Fruit fly (Drosophila melanogaster) whole organism, adult: ENCODE results near the gene CG16713.

Experiments used
- CG11617 ChIP-seq: fragments of 200-800 bp; sonication (Bioruptor generic); optimal IDR thresholded peaks from 2 replicates; lab custom pipeline; 2017; ENCODE audit warnings: mild to moderate bottlenecking, missing biosample characterization, missing genetic modification reagents, missing genetic modification characterization
- CG12768 ChIP-seq: fragments of 200-800 bp; sonication (Bioruptor generic); optimal IDR thresholded peaks from 2 replicates; lab custom pipeline; 2017; ENCODE audit warnings: missing biosample characterization, missing genetic modification characterization, mild to moderate bottlenecking, moderate library complexity, missing genetic modification reagents
- CG14711 ChIP-seq: fragments of 200-800 bp; sonication (Bioruptor generic); optimal IDR thresholded peaks from 2 replicates; lab custom pipeline; 2018; ENCODE audit warnings: missing biosample characterization, mild to moderate bottlenecking, missing genetic modification characterization, moderate library complexity
- CG1620 ChIP-seq: fragments of 200-800 bp; sonication (Bioruptor generic); optimal IDR thresholded peaks from 2 replicates; lab custom pipeline; 2016; ENCODE audit warnings: missing biosample characterization, missing genetic modification characterization
- CG33017 ChIP-seq: fragments of 200-800 bp; sonication (Bioruptor generic); optimal IDR thresholded peaks from 2 replicates; lab custom pipeline; 2018; ENCODE audit warnings: missing biosample characterization, mild to moderate bottlenecking, missing genetic modification characterization, moderate library complexity
- CG5204 ChIP-seq: fragments of 200-800 bp; sonication (Bioruptor generic); optimal IDR thresholded peaks from 2 replicates; lab custom pipeline; 2016; ENCODE audit warnings: missing biosample characterization, missing genetic modification characterization
- CG7045 ChIP-seq: fragments of 200-800 bp; sonication (Bioruptor generic); optimal IDR thresholded peaks from 2 replicates; lab custom pipeline; 2017; ENCODE audit warnings: missing biosample characterization, mild to moderate bottlenecking, missing genetic modification characterization
- CG7101 ChIP-seq: fragments of 200-800 bp; sonication (Bioruptor generic); optimal IDR thresholded peaks from 2 replicates; lab custom pipeline; 2018; ENCODE audit warnings: missing biosample characterization, mild to moderate bottlenecking, missing genetic modification characterization, moderate library complexity
- Clk ChIP-seq: fragments of 200-800 bp; sonication (Bioruptor generic); optimal IDR thresholded peaks from 2 replicates; lab custom pipeline; 2017; ENCODE audit warnings: missing biosample characterization, missing genetic modification characterization
- Crg-1 ChIP-seq: fragments of 200-800 bp; sonication (Bioruptor generic); optimal IDR thresholded peaks from 2 replicates; lab custom pipeline; 2016; ENCODE audit warnings: missing biosample characterization, missing genetic modification characterization
- Hr96 ChIP-seq: fragments of 200-800 bp; sonication (Bioruptor generic); optimal IDR thresholded peaks from 2 replicates; lab custom pipeline; 2016; ENCODE audit warnings: missing biosample characterization, missing genetic modification characterization
- Mnt ChIP-seq: fragments of 200-800 bp; sonication (Bioruptor generic); optimal IDR thresholded peaks from 2 replicates; lab custom pipeline; 2016; ENCODE audit warnings: missing biosample characterization, mild to moderate bottlenecking, missing genetic modification characterization
- bab1 ChIP-seq: fragments of 200-800 bp; sonication (Bioruptor generic); optimal IDR thresholded peaks from 3 replicates; lab custom pipeline; 2019; ENCODE audit warnings: missing biosample characterization, mild to moderate bottlenecking, missing genetic modification characterization, moderate library complexity
- cic ChIP-seq: fragments of 200-800 bp; sonication (Bioruptor generic); optimal IDR thresholded peaks from 2 replicates; lab custom pipeline; 2017; ENCODE audit warnings: missing biosample characterization, mild to moderate bottlenecking, missing genetic modification characterization, moderate library complexity
- cnc ChIP-seq, 2 experiments: fragments of >200 bp; optimal IDR thresholded peaks; 2 replicates each; lab custom pipeline; 2017
- kay ChIP-seq: fragments of 200-800 bp; sonication (Bioruptor generic); peaks from one replicate; lab custom pipeline; 2016; ENCODE audit warnings: missing biosample characterization, missing genetic modification characterization, borderline replicate concordance
- ovo ChIP-seq: fragments of 200-800 bp; sonication (Bioruptor generic); optimal IDR thresholded peaks from 2 replicates; lab custom pipeline; 2016; ENCODE audit warnings: missing biosample characterization, missing genetic modification characterization
- pad ChIP-seq: fragments of 200-800 bp; sonication (Bioruptor generic); optimal IDR thresholded peaks from 3 replicates; lab custom pipeline; 2017; ENCODE audit warnings: missing biosample characterization, missing genetic modification characterization, mild to moderate bottlenecking, moderate library complexity, missing genetic modification reagents
- tj ChIP-seq: fragments of 200-800 bp; sonication (Bioruptor generic); optimal IDR thresholded peaks from 3 replicates; lab custom pipeline; 2017; ENCODE audit warnings: missing biosample characterization, mild to moderate bottlenecking, missing genetic modification characterization, moderate library complexity
- toe ChIP-seq: fragments of 200-800 bp; sonication (Bioruptor generic); optimal IDR thresholded peaks from 2 replicates; lab custom pipeline; 2016; ENCODE audit warnings: missing biosample characterization, missing genetic modification characterization

The CG16713 gene

dm6 chr2L:3648173-3648972 lies 46.8 kb downstream of the CG16713 start:
- TF ChIP-seq cic (GFP tag; lab: Kevin White, UChicago), result no peak
- no peak for TF ChIP-seq CG33017
- TF ChIP-seq CG5204 (GFP tag; lab: Kevin White, UChicago), result no peak
- no peak for TF ChIP-seq CG11617 (GFP tag; lab: Kevin White, UChicago)
- no peak for TF ChIP-seq Clk
- no peak for TF ChIP-seq ovo (GFP tag; lab: Kevin White, UChicago)
- peak; percentile 38 for TF ChIP-seq CG7101 (tag; lab: Kevin White, UChicago)
- peak; percentile 92 for TF ChIP-seq tj (GFP tag; lab: Kevin White, UChicago)
- peak; percentile 93 for TF ChIP-seq kay (GFP tag; lab: Kevin White, UChicago)
- no peak for TF ChIP-seq CG12768 (GFP tag; lab: Kevin White, UChicago)

dm6 chr2L:3647521-3648172 lies 47.6 kb downstream of the CG16713 start:
- TF ChIP-seq cic (GFP tag; lab: Kevin White, UChicago), result peak; percentile 89
- peak; percentile 81 for TF ChIP-seq pad (GFP tag; lab: Kevin White, UChicago)
- peak; percentile 87 for TF ChIP-seq CG14711 (tag; lab: Kevin White, UChicago)
- TF ChIP-seq Mnt (GFP tag; lab: Kevin White, UChicago), result peak; percentile 80
- TF ChIP-seq bab1, result peak; percentile 39
- TF ChIP-seq kay (GFP tag; lab: Kevin White, UChicago), result peak; percentile 84
- no peak for TF ChIP-seq Hr96 (GFP tag; lab: Kevin White, UChicago)
- TF ChIP-seq CG12768 (GFP tag; lab: Kevin White, UChicago), result peak; percentile 92
- peak; percentile 94 for TF ChIP-seq CG33017
- peak; percentile 96 for TF ChIP-seq CG7101 (tag; lab: Kevin White, UChicago)
- TF ChIP-seq CG1620 (GFP tag; lab: Kevin White, UChicago), result peak; percentile 59
- peak; percentile 21 for TF ChIP-seq toe
- peak; percentile 85 for TF ChIP-seq CG7045 (GFP tag; lab: Kevin White, UChicago)
- no peak for TF ChIP-seq cnc (optimal IDR thresholded peaks at IDR 0.05; lab: Kevin White, UChicago)
- TF ChIP-seq CG11617 (GFP tag; lab: Kevin White, UChicago), result peak; percentile 87
- peak; percentile 69 for TF ChIP-seq tj (GFP tag; lab: Kevin White, UChicago)
- TF ChIP-seq ovo (GFP tag; lab: Kevin White, UChicago), result peak; percentile 2
- peak; percentile 85 for TF ChIP-seq Crg-1 (GFP tag; lab: Kevin White, UChicago)
- peak; percentile 89 for TF ChIP-seq CG5204 (GFP tag; lab: Kevin White, UChicago)
- TF ChIP-seq Clk, result peak; percentile 76

- TF ChIP-seq bab1 (no peak), Hr96 (GFP tag; lab: Kevin White, UChicago) (no peak), cic (GFP tag; lab: Kevin White, UChicago) (peak; percentile 7), kay (GFP tag; lab: Kevin White, UChicago) (no peak), CG5204 (GFP tag; lab: Kevin White, UChicago) (peak; percentile 9), Crg-1 (GFP tag; lab: Kevin White, UChicago) (no peak), CG14711 (tag; lab: Kevin White, UChicago) (no peak)
Measured at dm6 chr2L:3646041-3646440, 49.2 kb downstream of the CG16713 start.

- TF ChIP-seq cnc (optimal IDR thresholded peaks at IDR 0.05; lab: Kevin White, UChicago) (no peak), pad (GFP tag; lab: Kevin White, UChicago) (no peak), tj (GFP tag; lab: Kevin White, UChicago) (no peak), kay (GFP tag; lab: Kevin White, UChicago) (no peak), Clk (no peak), CG1620 (GFP tag; lab: Kevin White, UChicago) (no peak), ovo (GFP tag; lab: Kevin White, UChicago) (no peak), CG14711 (tag; lab: Kevin White, UChicago) (no peak), Crg-1 (GFP tag; lab: Kevin White, UChicago) (no peak), bab1 (no peak)
Measured at dm6 chr2L:3645339-3645738, 49.9 kb downstream of the CG16713 start.
